Fruit fly (Drosophila melanogaster) whole organism, embryonic: Measurements from ENCODE around the gene CG2854.

Experiments
- Atf-2 ChIP-seq: fragments of 200-800 bp; sonication (Bioruptor generic); optimal IDR thresholded peaks from 2 replicates; lab custom pipeline; 2016; ENCODE audit warnings: missing biosample characterization, missing genetic modification characterization
- Awh ChIP-seq: fragments of 200-800 bp; sonication (Bioruptor generic); IDR thresholded peaks from 2 replicates; pipeline ENCODE4, ENCODE4 v1.3.6; 2022; ENCODE audit warnings: missing biosample characterization, missing genetic modification characterization
- CG11696 ChIP-seq: fragments of 200-800 bp; sonication (Bioruptor generic); IDR thresholded peaks from 2 replicates; pipeline ENCODE4 v1.3.6; 2022; ENCODE audit warnings: missing biosample characterization, missing genetic modification characterization
- CG12104 ChIP-seq: fragments of 200-800 bp; sonication (Bioruptor generic); optimal IDR thresholded peaks from 3 replicates; lab custom pipeline; 2016; ENCODE audit warnings: missing biosample characterization, missing genetic modification characterization
- CG12155 ChIP-seq: fragments of 200-800 bp; sonication (Bioruptor generic); optimal IDR thresholded peaks from 3 replicates; lab custom pipeline; 2016; ENCODE audit warnings: missing biosample characterization, missing genetic modification characterization
- CG1233 ChIP-seq: fragments of 200-800 bp; sonication (Bioruptor generic); optimal IDR thresholded peaks from 4 replicates; lab custom pipeline; 2018; ENCODE audit warnings: missing biosample characterization, mild to moderate bottlenecking, missing genetic modification characterization
- CG1529 ChIP-seq: fragments of 200-800 bp; sonication (Bioruptor generic); optimal IDR thresholded peaks from 3 replicates; lab custom pipeline; 2018; ENCODE audit warnings: missing biosample characterization, missing genetic modification characterization
- CG16815 ChIP-seq: fragments of 200-800 bp; sonication (Bioruptor generic); optimal IDR thresholded peaks from 3 replicates; lab custom pipeline; 2017; ENCODE audit warnings: missing biosample characterization, mild to moderate bottlenecking, missing genetic modification characterization
- CG18764 ChIP-seq: fragments of 200-800 bp; sonication (Bioruptor generic); optimal IDR thresholded peaks from 3 replicates; lab custom pipeline; 2016; ENCODE audit warnings: missing biosample characterization, missing genetic modification characterization
- CG2678 ChIP-seq: fragments of 200-800 bp; sonication (Bioruptor generic); optimal IDR thresholded peaks from 3 replicates; lab custom pipeline; 2019; ENCODE audit warnings: missing biosample characterization, mild to moderate bottlenecking, missing genetic modification characterization, moderate library complexity
- CG30020 ChIP-seq: fragments of 200-800 bp; optimal IDR thresholded peaks from 2 replicates; lab custom pipeline; 2019; ENCODE audit warnings: missing biosample characterization, mild to moderate bottlenecking, missing genetic modification characterization, moderate library complexity
- CG3847 ChIP-seq: fragments of 200-800 bp; sonication (Bioruptor generic); IDR thresholded peaks from 2 replicates; pipeline ENCODE4 v1.3.6; 2022; ENCODE audit warnings: missing biosample characterization, missing genetic modification characterization
- CG4328 ChIP-seq: fragments of 200-800 bp; sonication (Bioruptor generic); optimal IDR thresholded peaks from 3 replicates; lab custom pipeline; 2017; ENCODE audit warnings: missing biosample characterization, missing genetic modification reagents, missing genetic modification characterization
- CG5180 ChIP-seq: fragments of 200-800 bp; sonication (Bioruptor generic); optimal IDR thresholded peaks from 3 replicates; lab custom pipeline; 2017; ENCODE audit warnings: missing biosample characterization, missing genetic modification characterization, mild to moderate bottlenecking, moderate library complexity, missing genetic modification reagents
- CG8388 ChIP-seq: fragments of 200-800 bp; sonication (Bioruptor generic); optimal IDR thresholded peaks from 2 replicates; lab custom pipeline; 2019; ENCODE audit warnings: missing biosample characterization, mild to moderate bottlenecking, missing genetic modification characterization, moderate library complexity
- Dad ChIP-seq: fragments of 200-800 bp; sonication (Bioruptor generic); optimal IDR thresholded peaks from 3 replicates; lab custom pipeline; 2016; ENCODE audit warnings: missing biosample characterization, missing genetic modification characterization
- HLH4C ChIP-seq: fragments of 200-800 bp; sonication (Bioruptor generic); IDR thresholded peaks from 3 replicates; pipeline ENCODE4 v1.3.6; 2022; ENCODE audit warnings: missing biosample characterization, missing genetic modification characterization; ENCODE audit not compliant: partially characterized antibody
- Hmx ChIP-seq: fragments of 200-800 bp; sonication (Bioruptor generic); optimal IDR thresholded peaks from 2 replicates; lab custom pipeline; 2016; ENCODE audit warnings: missing biosample characterization, missing genetic modification characterization
- MESR4 ChIP-seq: fragments of 200-800 bp; sonication (Bioruptor generic); optimal IDR thresholded peaks from 2 replicates; lab custom pipeline; 2018; ENCODE audit warnings: missing biosample characterization, mild to moderate bottlenecking, missing genetic modification characterization, moderate library complexity
- Mad ChIP-seq: fragments of 200-800 bp; sonication (Bioruptor generic); optimal IDR thresholded peaks from 2 replicates; lab custom pipeline; 2016; ENCODE audit warnings: missing biosample characterization, missing genetic modification characterization
- Max ChIP-seq: fragments of 200-800 bp; sonication (Bioruptor generic); optimal IDR thresholded peaks from 2 replicates; lab custom pipeline; 2016; ENCODE audit warnings: missing biosample characterization, mild to moderate bottlenecking, missing genetic modification characterization
- Sin3A ChIP-seq: fragments of >200 bp; optimal IDR thresholded peaks from 2 replicates; lab custom pipeline; 2018
- Sox100B ChIP-seq: fragments of 200-800 bp; sonication (Bioruptor generic); optimal IDR thresholded peaks from 3 replicates; lab custom pipeline; 2018; ENCODE audit warnings: missing biosample characterization, mild to moderate bottlenecking, missing genetic modification characterization
- Sry-δ ChIP-seq: fragments of 200-800 bp; sonication (Bioruptor generic); optimal IDR thresholded peaks from 2 replicates; lab custom pipeline; 2016; ENCODE audit warnings: missing biosample characterization, missing genetic modification characterization
- ac ChIP-seq: fragments of 200-800 bp; sonication (Bioruptor generic); optimal IDR thresholded peaks from 3 replicates; lab custom pipeline; 2017; ENCODE audit warnings: missing biosample characterization, mild to moderate bottlenecking, missing genetic modification characterization
- aop ChIP-seq: fragments of 200-800 bp; sonication (Bioruptor generic); IDR thresholded peaks from 2 replicates; pipeline ENCODE4 v1.3.6; 2022; ENCODE audit warnings: missing biosample characterization, missing genetic modification characterization
- ato ChIP-seq: fragments of 200-800 bp; sonication (Bioruptor generic); IDR thresholded peaks from 2 replicates; pipeline ENCODE4 v1.3.6; 2022; ENCODE audit warnings: missing biosample characterization, missing genetic modification characterization; ENCODE audit not compliant: partially characterized antibody
- cad ChIP-seq: fragments of >200 bp; optimal IDR thresholded peaks from 2 replicates; lab custom pipeline; 2017; ENCODE audit warnings: missing biosample characterization, missing genetic modification characterization
- croc ChIP-seq: fragments of 200-800 bp; sonication (Bioruptor generic); conservative IDR thresholded peaks from 3 replicates; pipeline ENCODE4 v1.3.6; 2022; ENCODE audit warnings: missing biosample characterization, missing genetic modification characterization
- dimm ChIP-seq: fragments of 200-800 bp; sonication (Bioruptor generic); IDR thresholded peaks from 2 replicates; pipeline ENCODE4 v1.3.6; 2022; ENCODE audit warnings: missing biosample characterization, missing genetic modification characterization
- dysf ChIP-seq: fragments of 200-800 bp; sonication (Bioruptor generic); IDR thresholded peaks from 3 replicates; pipeline ENCODE4 v1.3.6; 2022; ENCODE audit warnings: missing biosample characterization, missing genetic modification characterization
- exex ChIP-seq: fragments of 200-800 bp; sonication (Bioruptor generic); optimal IDR thresholded peaks from 4 replicates; lab custom pipeline; 2018; ENCODE audit warnings: missing biosample characterization, mild to moderate bottlenecking, missing genetic modification characterization, moderate library complexity
- gce ChIP-seq: fragments of 200-800 bp; sonication (Bioruptor generic); IDR thresholded peaks from 3 replicates; pipeline ENCODE4 v1.3.6; 2022; ENCODE audit warnings: missing biosample characterization, missing genetic modification characterization
- gem ChIP-seq: fragments of 200-800 bp; sonication (Bioruptor generic); optimal IDR thresholded peaks from 2 replicates; lab custom pipeline; 2019; ENCODE audit warnings: missing biosample characterization, mild to moderate bottlenecking, missing genetic modification characterization, moderate library complexity
- gt ChIP-seq: fragments of 200-800 bp; sonication (Bioruptor generic); IDR thresholded peaks from 2 replicates; pipeline ENCODE4 v1.3.6; 2022; ENCODE audit warnings: missing biosample characterization, missing genetic modification characterization
- hb ChIP-seq: fragments of 200-800 bp; sonication (Bioruptor generic); IDR thresholded peaks from 3 replicates; pipeline ENCODE4 v1.3.6; 2022; ENCODE audit warnings: missing biosample characterization, missing genetic modification characterization; ENCODE audit not compliant: partially characterized antibody
- lab ChIP-seq: fragments of 200-800 bp; sonication (Bioruptor generic); optimal IDR thresholded peaks from 3 replicates; lab custom pipeline; 2017; ENCODE audit warnings: missing biosample characterization, missing genetic modification characterization, mild to moderate bottlenecking, moderate library complexity, missing genetic modification reagents
- lmd ChIP-seq: fragments of 200-800 bp; sonication (Bioruptor generic); IDR thresholded peaks from 2 replicates; pipeline ENCODE4 v1.3.6; 2022; ENCODE audit warnings: missing biosample characterization, missing genetic modification characterization
- oc ChIP-seq: fragments of 200-800 bp; sonication (Bioruptor generic); optimal IDR thresholded peaks from 2 replicates; lab custom pipeline; 2018; ENCODE audit warnings: missing biosample characterization, mild to moderate bottlenecking, missing genetic modification characterization, moderate library complexity
- pan ChIP-seq, 4 experiments: fragments of >200 bp in 3 of 4; fragments of 200-800 bp in 1 of 4; sonication (Bioruptor generic) in 1 of 4; optimal IDR thresholded peaks in 3 of 4; IDR thresholded peaks in 1 of 4; 2 replicates each; pipeline versions ENCODE4 v1.3.6 to Lab custom; 2017 to 2022; ENCODE audit warnings: missing biosample characterization in 2 of 4, missing genetic modification characterization in 2 of 4, mixed read lengths in 1 of 4
- sc ChIP-seq, 3 experiments: fragments of >200 bp in 2 of 3; fragments of 200-800 bp in 1 of 3; sonication (Bioruptor generic) in 1 of 3; optimal IDR thresholded peaks; 2 replicates in 2 of 3; 3 replicates in 1 of 3; lab custom pipeline; 2017; ENCODE audit warnings: mild to moderate bottlenecking in 1 of 3, missing biosample characterization in 1 of 3, missing genetic modification characterization in 1 of 3, missing genetic modification reagents in 1 of 3
- sim ChIP-seq: fragments of 200-800 bp; sonication (Bioruptor generic); IDR thresholded peaks from 2 replicates; pipeline ENCODE4 v1.3.6; 2022; ENCODE audit warnings: missing biosample characterization, missing genetic modification characterization
- slbo ChIP-seq: fragments of 200-800 bp; sonication (Bioruptor generic); IDR thresholded peaks from 2 replicates; pipeline ENCODE4 v1.3.6; 2022; ENCODE audit warnings: missing biosample characterization, missing genetic modification characterization
- sna ChIP-seq: fragments of 200-800 bp; sonication (Bioruptor generic); IDR thresholded peaks from 2 replicates; pipeline ENCODE4 v1.3.6; 2022; ENCODE audit warnings: missing biosample characterization, missing genetic modification characterization; ENCODE audit not compliant: partially characterized antibody
- stc ChIP-seq: fragments of 200-800 bp; sonication (Bioruptor generic); IDR thresholded peaks from 2 replicates; pipeline ENCODE4 v1.3.6; 2022; ENCODE audit warnings: missing biosample characterization, missing genetic modification characterization
- tna ChIP-seq: fragments of 200-800 bp; sonication (Bioruptor generic); IDR thresholded peaks from 2 replicates; pipeline ENCODE4 v1.3.6; 2022; ENCODE audit warnings: missing biosample characterization, missing genetic modification characterization; ENCODE audit not compliant: partially characterized antibody
- zen ChIP-seq: fragments of 200-800 bp; sonication (Bioruptor generic); optimal IDR thresholded peaks from 3 replicates; lab custom pipeline; 2018; ENCODE audit warnings: missing biosample characterization, mild to moderate bottlenecking, missing genetic modification characterization, moderate library complexity

CG2854 gene

dm6 chrX:2301613-2302522 is 25.1 kb upstream of the CG2854 start (continued):
- TF ChIP-seq exex (tag; lab: Kevin White, UChicago) (no peak), CG30020 (tag; lab: Kevin White, UChicago) (peak; percentile 41), CG3847 (GFP tag; lab: Robert Waterston, UW) (peak; percentile 61), CG11696 (GFP tag; lab: Robert Waterston, UW) (peak; percentile 97), sna (GFP tag; lab: Robert Waterston, UW) (no peak), CG16815 (peak; percentile 75), dimm (GFP tag; lab: Robert Waterston, UW) (peak; percentile 46; the same call in 1 of the 2 replicates), HLH4C (GFP tag; lab: Robert Waterston, UW) (no peak), croc (GFP tag; lab: Robert Waterston, UW) (peak; percentile 81), ac (peak; percentile 23), Hmx (GFP tag; lab: Kevin White, UChicago) (peak; percentile 28), gt (GFP tag; lab: Robert Waterston, UW) (peak; percentile 74), Sin3A (lab: Kevin White, UChicago) (no peak), sim (GFP tag; lab: Robert Waterston, UW) (peak; percentile 58), hb (GFP tag; lab: Robert Waterston, UW) (no peak), stc (GFP tag; lab: Robert Waterston, UW) (peak; percentile 87), CG8388 (GFP tag; lab: Kevin White, UChicago) (peak; percentile 82), Awh (GFP tag; lab: Robert Waterston, UW) (peak; percentile 85), CG2678 (tag; lab: Kevin White, UChicago) (peak; percentile 89), cad (GFP tag; lab: Kevin White, UChicago) (no peak), gem (tag; lab: Kevin White, UChicago) (peak; percentile 87), CG1529 (GFP tag; lab: Kevin White, UChicago) (peak; percentile 80), gce (GFP tag; lab: Robert Waterston, UW) (0 out of 3 replicates have a peak, but pooled peaks have one; percentile 73), aop (no peak), slbo (GFP tag; lab: Robert Waterston, UW) (peak; percentile 71), lmd (peak; percentile 90), CG1233 (GFP tag; lab: Kevin White, UChicago) (peak; percentile 78), Atf-2 (peak; percentile 57), CG18764 (peak; percentile 71), CG12155 (peak; percentile 78), MESR4 (GFP tag; lab: Kevin White, UChicago) (peak; percentile 11), Sox100B (peak; percentile 85), zen (tag; lab: Kevin White, UChicago) (peak; percentile 56), Sry-δ (GFP tag; lab: Kevin White, UChicago) (peak; percentile 37), CG12104 (GFP tag; lab: Kevin White, UChicago) (peak; percentile 65), ato (GFP tag; lab: Robert Waterston, UW) (no peak), CG4328 (GFP tag; lab: Kevin White, UChicago) (peak; percentile 46), dysf (GFP tag; lab: Robert Waterston, UW) (peak; percentile 86), CG5180 (GFP tag; lab: Kevin White, UChicago) (peak; percentile 70), lab (GFP tag; lab: Kevin White, UChicago) (peak; percentile 85), Max (GFP tag; lab: Kevin White, UChicago) (peak; percentile 58), tna (GFP tag; lab: Robert Waterston, UW) (no peak), sc (optimal IDR thresholded peaks at IDR 0.05; lab: Kevin White, UChicago) (no peak), sc (GFP tag; optimal IDR thresholded peaks at IDR 0.05; lab: Kevin White, UChicago) (peak; percentile 69), oc (peak; percentile 76), Mad (GFP tag; lab: Kevin White, UChicago) (peak; percentile 75), Dad (GFP tag; lab: Kevin White, UChicago) (peak; percentile 75), pan (optimal IDR thresholded peaks at IDR 0.05; lab: Kevin White, UChicago) (no peak), pan (GFP tag; optimal IDR thresholded peaks at IDR 0.05 in 1 of 2, IDR thresholded peaks at IDR 0.05 in 1 of 2) (peak in 1 of 2 experiments; percentile 87)
